Fruit fly (Drosophila melanogaster): Measurements from ENCODE around the gene CG12091.

CG12091 gene

dm6 chr3L:1488592-1489183, 47.9 kb downstream of the CG12091 start (continued):
- TF ChIP-seq CG2120 (GFP tag; optimal IDR thresholded peaks at IDR 0.05) (peak; percentile 1), Antp (GFP tag; optimal IDR thresholded peaks at IDR 0.05) (no peak), sim (GFP tag; IDR thresholded peaks at IDR 0.05) (no peak), klu (GFP tag; IDR thresholded peaks at IDR 0.05) (no peak), CG17802 (tag; optimal IDR thresholded peaks at IDR 0.05) (no peak), Chrac-16 (GFP tag; optimal IDR thresholded peaks at IDR 0.05) (no peak), Drgx (GFP tag; IDR thresholded peaks at IDR 0.05) (no peak), gro (GFP tag; optimal IDR thresholded peaks at IDR 0.05) (no peak), dimm (GFP tag; IDR thresholded peaks at IDR 0.05) (no peak), TFAM (GFP tag; optimal IDR thresholded peaks at IDR 0.05) (no peak), z (GFP tag; IDR thresholded peaks at IDR 0.05) (no peak; the same call in 2 of the 3 replicates), unc-4 (GFP tag; IDR thresholded peaks at IDR 0.05; ENCODE audit: partially characterized antibody) (peak; percentile 55), Dek (tag; optimal IDR thresholded peaks at IDR 0.05) (no peak), CG3065 (GFP tag; optimal IDR thresholded peaks at IDR 0.05) (no peak), CG7963 (GFP tag; IDR thresholded peaks at IDR 0.05; ENCODE audit: partially characterized antibody) (peak; percentile 51; the same call in 2 of the 3 replicates), B-H2 (GFP tag; optimal IDR thresholded peaks at IDR 0.05) (no peak), MBD-R2 (GFP tag; IDR thresholded peaks at IDR 0.05) (no peak), twi (tag; optimal IDR thresholded peaks at IDR 0.05) (no peak), CG8290 (GFP tag; optimal IDR thresholded peaks at IDR 0.05) (no peak), CG8290 (tag; optimal IDR thresholded peaks at IDR 0.05) (peak in 1 of 2 experiments; percentile 52), CG1832 (GFP tag; optimal IDR thresholded peaks at IDR 0.05) (no peak), Fer2 (tag; optimal IDR thresholded peaks at IDR 0.05) (no peak), prd (optimal IDR thresholded peaks at IDR 0.05) (no peak), prd (GFP tag; IDR thresholded peaks at IDR 0.05) (no peak), CG8359 (GFP tag; optimal IDR thresholded peaks at IDR 0.05; ENCODE audit: borderline replicate concordance) (no peak), hbn (GFP tag; IDR thresholded peaks at IDR 0.05; ENCODE audit: partially characterized antibody) (peak; percentile 59), vvl (GFP tag; IDR thresholded peaks at IDR 0.05) (peak; percentile 50; the same call in 1 of the 2 replicates), ase (GFP tag; IDR thresholded peaks at IDR 0.05) (no peak), oc (tag; optimal IDR thresholded peaks at IDR 0.05) (no peak), Doc2 (GFP tag; IDR thresholded peaks at IDR 0.05) (no peak), MTF-1 (GFP tag; optimal IDR thresholded peaks at IDR 0.05; ENCODE audit: borderline replicate concordance) (no peak), exex (tag; optimal IDR thresholded peaks at IDR 0.05) (peak; percentile 52), CG2199 (GFP tag; IDR thresholded peaks at IDR 0.05) (peak; percentile 81), eyg (GFP tag; optimal IDR thresholded peaks at IDR 0.05) (no peak), bigmax (GFP tag; optimal IDR thresholded peaks at IDR 0.05) (no peak), HLH4C (GFP tag; IDR thresholded peaks at IDR 0.05; ENCODE audit: partially characterized antibody) (peak; percentile 71), her (GFP tag; optimal IDR thresholded peaks at IDR 0.05) (no peak), Dref (GFP tag; IDR thresholded peaks at IDR 0.05) (no peak), NK7.1 (GFP tag; optimal IDR thresholded peaks at IDR 0.05) (no peak), kah (GFP tag; optimal IDR thresholded peaks at IDR 0.05) (no peak), CG11695 (GFP tag; IDR thresholded peaks at IDR 0.05) (no peak), CG12236 (GFP tag; optimal IDR thresholded peaks at IDR 0.05) (no peak), nom (GFP tag; optimal IDR thresholded peaks at IDR 0.05) (peak; percentile 17), hkb (optimal IDR thresholded peaks at IDR 0.05) (no peak), hkb (GFP tag; IDR thresholded peaks at IDR 0.05) (no peak), CG15269 (tag; optimal IDR thresholded peaks at IDR 0.05) (peak; percentile 12), toy (GFP tag; IDR thresholded peaks at IDR 0.05) (no peak), C15 (GFP tag; IDR thresholded peaks at IDR 0.05) (no peak), ftz-f1 (GFP tag; optimal IDR thresholded peaks at IDR 0.05) (peak; percentile 41), PHDP (tag; optimal IDR thresholded peaks at IDR 0.05) (peak; percentile 14), CG15011 (GFP tag; optimal IDR thresholded peaks at IDR 0.05) (no peak), knrl (GFP tag; IDR thresholded peaks at IDR 0.05; ENCODE audit: partially characterized antibody) (peak; percentile 67)
